Fruit fly (Drosophila melanogaster): ENCODE data around the gene cib.

Gene cib

dm6 chrX:4100824-4101368 is 5.0 kb upstream of the cib start, which contains the start of the genes Cmtr1 and CG15375 (continued):
- no peak for TF ChIP-seq CG10209 (GFP tag; optimal IDR thresholded peaks at IDR 0.05)
- TF ChIP-seq CG18619 (GFP tag; optimal IDR thresholded peaks at IDR 0.05), result no peak
- TF ChIP-seq Fer1 (GFP tag; optimal IDR thresholded peaks at IDR 0.05), result no peak
- TF ChIP-seq CG7928 (GFP tag; optimal IDR thresholded peaks at IDR 0.05), result no peak
- no peak for TF ChIP-seq ap (GFP tag; IDR thresholded peaks at IDR 0.05)
- peak; percentile 82 for TF ChIP-seq HLH4C (GFP tag; IDR thresholded peaks at IDR 0.05; ENCODE audit: partially characterized antibody)
- TF ChIP-seq CG16813 (GFP tag; IDR thresholded peaks at IDR 0.05; ENCODE audit: partially characterized antibody), result peak; percentile 73
- no peak for TF ChIP-seq gsb-n (tag; optimal IDR thresholded peaks at IDR 0.05)
- no peak for TF ChIP-seq ttk (GFP tag; IDR thresholded peaks at IDR 0.05)
- TF ChIP-seq CG34224 (GFP tag; IDR thresholded peaks at IDR 0.05; ENCODE audit: partially characterized antibody), result peak; percentile 76
- TF ChIP-seq ken (GFP tag; IDR thresholded peaks at IDR 0.05), result no peak
- TF ChIP-seq CG1832 (GFP tag; optimal IDR thresholded peaks at IDR 0.05), result no peak
- TF ChIP-seq CG31224 (GFP tag; IDR thresholded peaks at IDR 0.05), result no peak
- no peak for TF ChIP-seq Lpt (GFP tag; optimal IDR thresholded peaks at IDR 0.05)
- no peak for TF ChIP-seq lab (GFP tag; optimal IDR thresholded peaks at IDR 0.05)
- no peak for TF ChIP-seq Nf-YC (tag; optimal IDR thresholded peaks at IDR 0.05)
- TF ChIP-seq esg (GFP tag; conservative IDR thresholded peaks at IDR 0.05), result no peak
- TF ChIP-seq bowl (GFP tag; IDR thresholded peaks at IDR 0.05), result no peak
- TF ChIP-seq CG14014 (GFP tag; IDR thresholded peaks at IDR 0.05), result no peak
- no peak for TF ChIP-seq D (optimal IDR thresholded peaks at IDR 0.05)
- no peak for TF ChIP-seq D (GFP tag; optimal IDR thresholded peaks at IDR 0.05)
- TF ChIP-seq CG14667 (GFP tag; IDR thresholded peaks at IDR 0.05), result no peak
- TF ChIP-seq ato (GFP tag; IDR thresholded peaks at IDR 0.05; ENCODE audit: partially characterized antibody), result peak; percentile 80
- no peak for TF ChIP-seq fd96Cb (tag; optimal IDR thresholded peaks at IDR 0.05)
- no peak for TF ChIP-seq CG13624 (GFP tag; optimal IDR thresholded peaks at IDR 0.05)
- TF ChIP-seq CG12071 (GFP tag; optimal IDR thresholded peaks at IDR 0.05), result no peak
- peak; percentile 59; the same call in 2 of the 3 replicates for TF ChIP-seq Doc3 (GFP tag; IDR thresholded peaks at IDR 0.05; ENCODE audit: partially characterized antibody)
- no peak for TF ChIP-seq CG17359 (tag; optimal IDR thresholded peaks at IDR 0.05)
- TF ChIP-seq tin (GFP tag; optimal IDR thresholded peaks at IDR 0.05), result no peak
- no peak for TF ChIP-seq CG4404 (GFP tag; IDR thresholded peaks at IDR 0.05)
- no peak for TF ChIP-seq CG32532 (GFP tag; IDR thresholded peaks at IDR 0.05)
- TF ChIP-seq sqz (GFP tag; optimal IDR thresholded peaks at IDR 0.05), result no peak
- TF ChIP-seq CG8478 (optimal IDR thresholded peaks at IDR 0.05), result no peak
- TF ChIP-seq MTF-1 (GFP tag; optimal IDR thresholded peaks at IDR 0.05; ENCODE audit: borderline replicate concordance), result no peak
- no peak for TF ChIP-seq insv (GFP tag; optimal IDR thresholded peaks at IDR 0.05)
- TF ChIP-seq CG11560 (tag; IDR thresholded peaks at IDR 0.05), result no peak
- no peak for TF ChIP-seq Hr3 (GFP tag; optimal IDR thresholded peaks at IDR 0.05)
- no peak for TF ChIP-seq chif (GFP tag; optimal IDR thresholded peaks at IDR 0.05)
- no peak for TF ChIP-seq z (GFP tag; IDR thresholded peaks at IDR 0.05)
- no peak for TF ChIP-seq CG4730 (GFP tag; IDR thresholded peaks at IDR 0.05)
- peak; percentile 44 for TF ChIP-seq CG2129 (GFP tag; IDR thresholded peaks at IDR 0.05; ENCODE audit: partially characterized antibody)
- no peak for TF ChIP-seq CG8281 (tag; optimal IDR thresholded peaks at IDR 0.05)
- no peak for TF ChIP-seq CG6654 (GFP tag; optimal IDR thresholded peaks at IDR 0.05)
- TF ChIP-seq CG10979 (tag; optimal IDR thresholded peaks at IDR 0.05), result no peak
- TF ChIP-seq CG1792 (GFP tag; optimal IDR thresholded peaks at IDR 0.05), result no peak
- TF ChIP-seq prd (optimal IDR thresholded peaks at IDR 0.05), result no peak
- TF ChIP-seq prd (GFP tag; IDR thresholded peaks at IDR 0.05), result no peak
- no peak for TF ChIP-seq CG16779 (GFP tag; IDR thresholded peaks at IDR 0.05)
- no peak for TF ChIP-seq CG15011 (GFP tag; optimal IDR thresholded peaks at IDR 0.05)
- peak; percentile 79 for TF ChIP-seq zen2 (GFP tag; IDR thresholded peaks at IDR 0.05; ENCODE audit: partially characterized antibody)
- TF ChIP-seq az2 (GFP tag; optimal IDR thresholded peaks at IDR 0.05), result no peak
